Fruit fly (Drosophila melanogaster) whole organism, embryonic: ENCODE data around the gene CG15336.
A peak's percentile ranks its signal among the peaks of the same experiment; 100 is the strongest.

Experiments
- Ada2b ChIP-seq: fragments of 200-800 bp; sonication (Bioruptor generic); IDR thresholded peaks from 2 replicates; pipeline ENCODE4 v1.3.6; 2022; ENCODE audit warnings: missing biosample characterization, missing genetic modification characterization
- Aef1 ChIP-seq: fragments of 200-800 bp; sonication (Bioruptor generic); IDR thresholded peaks from 3 replicates; pipeline ENCODE4 v1.3.6; 2022; ENCODE audit warnings: missing biosample characterization, missing genetic modification characterization
- Bgb ChIP-seq: fragments of 200-800 bp; sonication (Bioruptor generic); IDR thresholded peaks from 2 replicates; pipeline ENCODE4 v1.3.6; 2022; ENCODE audit warnings: missing biosample characterization, missing genetic modification characterization; ENCODE audit not compliant: partially characterized antibody
- CG10431 ChIP-seq: fragments of 200-800 bp; sonication (Bioruptor generic); optimal IDR thresholded peaks from 3 replicates; lab custom pipeline; 2018; ENCODE audit warnings: missing biosample characterization, mild to moderate bottlenecking, missing genetic modification characterization
- CG12236 ChIP-seq: fragments of 200-800 bp; sonication (Bioruptor generic); optimal IDR thresholded peaks from 2 replicates; lab custom pipeline; 2016; ENCODE audit warnings: missing biosample characterization, missing genetic modification characterization
- CG13624 ChIP-seq: fragments of 200-800 bp; sonication (Bioruptor generic); optimal IDR thresholded peaks from 2 replicates; lab custom pipeline; 2016; ENCODE audit warnings: missing biosample characterization, missing genetic modification characterization
- CG1603 ChIP-seq: fragments of 200-800 bp; sonication (Bioruptor generic); optimal IDR thresholded peaks from 2 replicates; lab custom pipeline; 2019; ENCODE audit warnings: missing biosample characterization, mild to moderate bottlenecking, missing genetic modification characterization, moderate library complexity
- CG17186 ChIP-seq: fragments of 200-800 bp; sonication (Bioruptor generic); optimal IDR thresholded peaks from 3 replicates; lab custom pipeline; 2017; ENCODE audit warnings: missing biosample characterization, missing genetic modification reagents, missing genetic modification characterization
- CG2678 ChIP-seq: fragments of 200-800 bp; sonication (Bioruptor generic); optimal IDR thresholded peaks from 3 replicates; lab custom pipeline; 2019; ENCODE audit warnings: missing biosample characterization, mild to moderate bottlenecking, missing genetic modification characterization, moderate library complexity
- CG30431 ChIP-seq: fragments of 200-800 bp; sonication (Bioruptor generic); optimal IDR thresholded peaks from 2 replicates; lab custom pipeline; 2017; ENCODE audit warnings: missing biosample characterization, missing genetic modification characterization
- CG31388 ChIP-seq: fragments of 200-800 bp; sonication (Bioruptor generic); optimal IDR thresholded peaks from 2 replicates; lab custom pipeline; 2016; ENCODE audit warnings: missing biosample characterization, missing genetic modification characterization
- CG3726 ChIP-seq: fragments of 200-800 bp; sonication (Bioruptor generic); IDR thresholded peaks from 3 replicates; pipeline ENCODE4, ENCODE4 v1.3.6; 2022; ENCODE audit warnings: missing biosample characterization, missing genetic modification characterization
- CG3838 ChIP-seq: fragments of 200-800 bp; sonication (Bioruptor generic); optimal IDR thresholded peaks from 3 replicates; lab custom pipeline; 2016; ENCODE audit warnings: missing biosample characterization, missing genetic modification characterization
- CG3995 ChIP-seq: fragments of 200-800 bp; sonication (Bioruptor generic); optimal IDR thresholded peaks from 3 replicates; lab custom pipeline; 2016; ENCODE audit warnings: missing biosample characterization, missing genetic modification characterization
- CG4707 ChIP-seq: fragments of 200-800 bp; sonication (Bioruptor generic); optimal IDR thresholded peaks from 2 replicates; lab custom pipeline; 2018; ENCODE audit warnings: missing biosample characterization, mild to moderate bottlenecking, missing genetic modification characterization, moderate library complexity
- CG5180 ChIP-seq: fragments of 200-800 bp; sonication (Bioruptor generic); optimal IDR thresholded peaks from 3 replicates; lab custom pipeline; 2017; ENCODE audit warnings: missing biosample characterization, missing genetic modification characterization, mild to moderate bottlenecking, moderate library complexity, missing genetic modification reagents
- CG6254 ChIP-seq: fragments of 200-800 bp; sonication (Bioruptor generic); optimal IDR thresholded peaks from 3 replicates; lab custom pipeline; 2017; ENCODE audit warnings: mild to moderate bottlenecking, missing biosample characterization, missing genetic modification reagents, missing genetic modification characterization
- CG6654 ChIP-seq: fragments of 200-800 bp; sonication (Bioruptor generic); optimal IDR thresholded peaks from 2 replicates; lab custom pipeline; 2017; ENCODE audit warnings: missing biosample characterization, mild to moderate bottlenecking, missing genetic modification characterization
- CG7786 ChIP-seq: fragments of 200-800 bp; sonication (Bioruptor generic); optimal IDR thresholded peaks from 2 replicates; lab custom pipeline; 2016; ENCODE audit warnings: missing biosample characterization, missing genetic modification characterization
- CG9609 ChIP-seq: fragments of 200-800 bp; sonication (Bioruptor generic); optimal IDR thresholded peaks from 3 replicates; lab custom pipeline; 2016; ENCODE audit warnings: missing biosample characterization, missing genetic modification characterization
- CG9727 ChIP-seq: fragments of 200-800 bp; sonication (Bioruptor generic); optimal IDR thresholded peaks from 3 replicates; lab custom pipeline; 2017; ENCODE audit warnings: missing biosample characterization, mild to moderate bottlenecking, missing genetic modification characterization
- CrebB ChIP-seq: fragments of 200-800 bp; sonication (Bioruptor generic); optimal IDR thresholded peaks from 3 replicates; lab custom pipeline; 2018; ENCODE audit warnings: missing biosample characterization, mild to moderate bottlenecking, missing genetic modification characterization
- Dek ChIP-seq: fragments of 200-800 bp; sonication (Bioruptor generic); optimal IDR thresholded peaks from 3 replicates; lab custom pipeline; 2019; ENCODE audit warnings: missing biosample characterization, mild to moderate bottlenecking, missing genetic modification characterization, moderate library complexity
- H15 ChIP-seq: fragments of 200-800 bp; sonication (Bioruptor generic); IDR thresholded peaks from 3 replicates; pipeline ENCODE4 v1.3.6; 2022; ENCODE audit warnings: missing biosample characterization, missing genetic modification characterization
- HLH54F ChIP-seq: fragments of 200-800 bp; sonication (Bioruptor generic); optimal IDR thresholded peaks from 3 replicates; lab custom pipeline; 2016; ENCODE audit warnings: missing biosample characterization, missing genetic modification characterization
- Med ChIP-seq: fragments of 200-800 bp; sonication (Bioruptor generic); peaks from one replicate; lab custom pipeline; 2016; ENCODE audit warnings: missing biosample characterization, missing genetic modification characterization, mild to moderate bottlenecking, inconsistent platforms, moderate library complexity
- NfI ChIP-seq: fragments of 200-800 bp; sonication (Bioruptor generic); optimal IDR thresholded peaks from 3 replicates; lab custom pipeline; 2018; ENCODE audit warnings: missing biosample characterization, mild to moderate bottlenecking, missing genetic modification characterization, moderate library complexity
- Stat92E ChIP-seq, 3 experiments: fragments of >200 bp in 2 of 3; fragments of 200-800 bp in 1 of 3; sonication (Bioruptor generic) in 1 of 3; optimal IDR thresholded peaks; 2 replicates each; lab custom pipeline; 2017 to 2019; ENCODE audit warnings: missing biosample characterization in 3 of 3, missing genetic modification characterization in 3 of 3, mild to moderate bottlenecking in 1 of 3, moderate library complexity in 1 of 3
- Xrp1 ChIP-seq: fragments of 200-800 bp; sonication (Bioruptor generic); IDR thresholded peaks from 2 replicates; pipeline ENCODE4 v1.3.6; 2022; ENCODE audit warnings: missing biosample characterization, missing genetic modification characterization
- abd-A ChIP-seq: fragments of 200-800 bp; sonication (Bioruptor generic); optimal IDR thresholded peaks from 3 replicates; lab custom pipeline; 2019; ENCODE audit warnings: missing biosample characterization, mild to moderate bottlenecking, missing genetic modification characterization, moderate library complexity
- al ChIP-seq: fragments of 200-800 bp; sonication (Bioruptor generic); IDR thresholded peaks from 2 replicates; pipeline ENCODE4 v1.3.6; 2022; ENCODE audit warnings: missing biosample characterization, missing genetic modification characterization
- ase ChIP-seq: fragments of 200-800 bp; sonication (Bioruptor generic); IDR thresholded peaks from 3 replicates; pipeline ENCODE4 v1.3.6; 2022; ENCODE audit warnings: missing biosample characterization, missing genetic modification characterization
- ash1 ChIP-seq: fragments of 200-800 bp; sonication (Bioruptor generic); optimal IDR thresholded peaks from 2 replicates; lab custom pipeline; 2018; ENCODE audit warnings: missing biosample characterization, mild to moderate bottlenecking, missing genetic modification characterization
- caup ChIP-seq: fragments of 200-800 bp; sonication (Bioruptor generic); optimal IDR thresholded peaks from 3 replicates; lab custom pipeline; 2017; ENCODE audit warnings: missing biosample characterization, mild to moderate bottlenecking, missing genetic modification characterization, moderate library complexity; ENCODE audit not compliant: severe bottlenecking
- ci ChIP-seq: fragments of 200-800 bp; sonication (Bioruptor generic); IDR thresholded peaks from 3 replicates; pipeline ENCODE4 v1.3.6; 2022; ENCODE audit warnings: missing biosample characterization, missing genetic modification characterization
- da ChIP-seq: fragments of 200-800 bp; sonication (Bioruptor generic); optimal IDR thresholded peaks from 2 replicates; lab custom pipeline; 2016; ENCODE audit warnings: missing biosample characterization, missing genetic modification characterization
- gce ChIP-seq: fragments of 200-800 bp; sonication (Bioruptor generic); IDR thresholded peaks from 3 replicates; pipeline ENCODE4 v1.3.6; 2022; ENCODE audit warnings: missing biosample characterization, missing genetic modification characterization
- ham ChIP-seq: fragments of 200-800 bp; sonication (Bioruptor generic); IDR thresholded peaks from 2 replicates; pipeline ENCODE4 v1.3.6; 2022; ENCODE audit warnings: missing biosample characterization, missing genetic modification characterization
- hb ChIP-seq: fragments of 200-800 bp; sonication (Bioruptor generic); IDR thresholded peaks from 3 replicates; pipeline ENCODE4 v1.3.6; 2022; ENCODE audit warnings: missing biosample characterization, missing genetic modification characterization; ENCODE audit not compliant: partially characterized antibody
- hbn ChIP-seq: fragments of 200-800 bp; sonication (Bioruptor generic); IDR thresholded peaks from 2 replicates; pipeline ENCODE4 v1.3.6; 2022; ENCODE audit warnings: missing biosample characterization, missing genetic modification characterization; ENCODE audit not compliant: partially characterized antibody
- kah ChIP-seq: fragments of 200-800 bp; sonication (Bioruptor generic); optimal IDR thresholded peaks from 2 replicates; lab custom pipeline; 2018; ENCODE audit warnings: missing biosample characterization, mild to moderate bottlenecking, missing genetic modification characterization
- kay ChIP-seq: fragments of 200-800 bp; sonication (Bioruptor generic); optimal IDR thresholded peaks from 2 replicates; lab custom pipeline; 2016; ENCODE audit warnings: missing biosample characterization, missing genetic modification characterization
- nerfin-1 ChIP-seq: fragments of 200-800 bp; sonication (Bioruptor generic); optimal IDR thresholded peaks from 3 replicates; lab custom pipeline; 2019; ENCODE audit warnings: missing biosample characterization, mild to moderate bottlenecking, missing genetic modification characterization, moderate library complexity
- psq ChIP-seq: fragments of 200-800 bp; sonication (Bioruptor generic); optimal IDR thresholded peaks from 2 replicates; lab custom pipeline; 2017; ENCODE audit warnings: missing biosample characterization, missing genetic modification characterization
- sd ChIP-seq: fragments of 200-800 bp; sonication (Bioruptor generic); optimal IDR thresholded peaks from 3 replicates; lab custom pipeline; 2018; ENCODE audit warnings: missing biosample characterization, mild to moderate bottlenecking, missing genetic modification characterization, moderate library complexity
- sug ChIP-seq: fragments of 200-800 bp; optimal IDR thresholded peaks from 2 replicates; lab custom pipeline; 2019; ENCODE audit warnings: missing biosample characterization, mild to moderate bottlenecking, missing genetic modification characterization, moderate library complexity
- ttk ChIP-seq: fragments of 200-800 bp; sonication (Bioruptor generic); IDR thresholded peaks from 2 replicates; pipeline ENCODE4 v2.1.2; 2022; ENCODE audit warnings: missing biosample characterization, missing genetic modification characterization
- zfh1 ChIP-seq: fragments of 200-800 bp; sonication (Bioruptor generic); IDR thresholded peaks from 3 replicates; pipeline ENCODE4 v1.3.6; 2022; ENCODE audit warnings: missing biosample characterization, missing genetic modification characterization

The CG15336 gene

DNA sequence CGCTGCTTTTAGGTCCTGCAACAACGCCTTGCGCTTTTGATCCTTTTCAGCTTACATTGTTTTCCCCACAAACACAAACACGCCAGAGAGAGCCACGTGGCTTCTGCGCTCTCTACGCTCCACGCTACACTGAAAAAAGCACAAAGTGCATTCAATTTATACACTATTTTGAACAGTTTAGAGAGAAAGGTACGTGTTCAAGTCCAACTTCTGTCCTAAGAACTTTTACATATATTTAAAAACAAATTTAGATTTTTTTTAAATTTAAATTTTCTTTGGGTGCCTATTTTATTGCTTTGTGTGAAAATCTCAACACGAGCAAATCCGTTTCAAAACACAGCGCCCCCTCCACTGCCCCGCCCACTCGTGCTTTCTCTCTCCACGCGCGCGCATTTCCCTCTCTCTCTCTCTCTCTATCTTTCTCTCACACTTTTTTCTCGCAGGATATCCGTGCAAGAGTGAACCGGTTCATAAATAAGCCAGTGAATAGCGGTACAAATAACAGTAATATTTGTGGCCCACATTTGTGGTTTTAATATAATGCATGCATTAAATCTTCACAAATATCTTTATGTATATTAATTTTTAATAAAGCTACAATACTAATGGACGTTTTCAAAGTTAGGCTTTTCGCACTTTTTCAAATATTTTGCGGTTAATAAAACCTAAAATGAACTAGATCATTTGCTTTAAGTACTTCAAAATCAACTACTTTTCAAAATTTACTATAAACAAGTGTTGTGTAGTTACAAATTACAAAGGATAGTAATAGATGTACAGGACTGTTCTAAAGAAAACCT, 47.5 kb upstream of the CG15336 start (continued):
- TF ChIP-seq Med (GFP tag; lab: Kevin White, UChicago), result peak; percentile 89
- TF ChIP-seq al (GFP tag; lab: Robert Waterston, UW), result peak; percentile 73
- TF ChIP-seq NfI, result peak; percentile 77
- peak; percentile 13 for TF ChIP-seq CG9609
- peak; percentile 47 for TF ChIP-seq sug (tag; lab: Kevin White, UChicago)
- TF ChIP-seq CG3726 (GFP tag; lab: Robert Waterston, UW), result peak; percentile 78; the same call in 1 of the 3 replicates
- peak; percentile 42 for TF ChIP-seq CG7786
- TF ChIP-seq CG9727 (GFP tag; lab: Kevin White, UChicago), result peak; percentile 82
- TF ChIP-seq ham (GFP tag; lab: Robert Waterston, UW), result 0 out of 2 replicates have a peak, but pooled peaks have one; percentile 41
- peak; percentile 49 for TF ChIP-seq HLH54F (GFP tag; lab: Kevin White, UChicago)
- TF ChIP-seq CrebB (tag; lab: Kevin White, UChicago), result peak; percentile 74
- peak; percentile 2 for TF ChIP-seq ash1 (GFP tag; lab: Kevin White, UChicago)
- TF ChIP-seq ttk (GFP tag; lab: Robert Waterston, UW), result peak; percentile 74
- peak; percentile 42 for TF ChIP-seq kah
- TF ChIP-seq hb (GFP tag; lab: Robert Waterston, UW), result no peak
- TF ChIP-seq CG5180 (GFP tag; lab: Kevin White, UChicago), result peak; percentile 65
- peak; percentile 85 for TF ChIP-seq zfh1 (GFP tag; lab: Robert Waterston, UW)
- peak; percentile 39 for TF ChIP-seq sd (tag; lab: Kevin White, UChicago)
- TF ChIP-seq Stat92E (GFP tag; optimal IDR thresholded peaks at IDR 0.05; lab: Kevin White, UChicago), result no peak
- peak; percentile 12 for TF ChIP-seq kay (GFP tag; lab: Kevin White, UChicago)
- peak; percentile 87 for TF ChIP-seq caup (GFP tag; lab: Kevin White, UChicago)
- peak; percentile 81; the same call in 2 of the 3 replicates for TF ChIP-seq H15 (GFP tag; lab: Robert Waterston, UW)
- peak; percentile 62 for TF ChIP-seq CG6654 (GFP tag; lab: Kevin White, UChicago)
- TF ChIP-seq CG3838 (GFP tag; lab: Kevin White, UChicago), result peak; percentile 61
- TF ChIP-seq Xrp1 (GFP tag; lab: Robert Waterston, UW), result peak; percentile 90
- TF ChIP-seq CG13624 (GFP tag; lab: Kevin White, UChicago), result peak; percentile 60
- TF ChIP-seq Ada2b (GFP tag; lab: Robert Waterston, UW), result peak; percentile 88
- TF ChIP-seq CG10431 (GFP tag; lab: Kevin White, UChicago), result peak; percentile 59
- peak; percentile 75 for TF ChIP-seq ase
- TF ChIP-seq Bgb (GFP tag; lab: Robert Waterston, UW), result no peak
- peak; percentile 66 for TF ChIP-seq nerfin-1
- TF ChIP-seq CG2678 (tag; lab: Kevin White, UChicago), result peak; percentile 87
- TF ChIP-seq abd-A (tag; lab: Kevin White, UChicago), result peak; percentile 61
- TF ChIP-seq Aef1 (GFP tag; lab: Robert Waterston, UW), result peak; percentile 81
- TF ChIP-seq Dek (tag; lab: Kevin White, UChicago), result peak; percentile 86
- TF ChIP-seq CG17186 (GFP tag; lab: Kevin White, UChicago), result peak; percentile 40
- TF ChIP-seq da (GFP tag; lab: Kevin White, UChicago), result no peak
- TF ChIP-seq CG3995 (GFP tag; lab: Kevin White, UChicago), result no peak
- TF ChIP-seq CG6254, result peak; percentile 64
- peak; percentile 95 for TF ChIP-seq ci
- no peak for TF ChIP-seq CG12236 (GFP tag; lab: Kevin White, UChicago)
- peak; percentile 66 for TF ChIP-seq CG30431
- TF ChIP-seq CG1603 (tag; lab: Kevin White, UChicago), result peak; percentile 51
- TF ChIP-seq CG4707 (GFP tag; lab: Kevin White, UChicago), result no peak
- TF ChIP-seq gce (GFP tag; lab: Robert Waterston, UW), result peak; percentile 86
- TF ChIP-seq CG31388, result peak; percentile 59
- peak; percentile 46 for TF ChIP-seq psq (GFP tag; lab: Kevin White, UChicago)
- TF ChIP-seq hbn (GFP tag; lab: Robert Waterston, UW), result no peak
